Fruit fly (Drosophila melanogaster) whole organism: ENCODE results near the gene nmo.
A peak's percentile ranks its signal among the peaks of the same experiment; 100 is the strongest.

Source experiments
- Dll ChIP-seq: fragments of >200 bp; optimal IDR thresholded peaks from 2 replicates; lab custom pipeline; 2017
- pan ChIP-seq: fragments of >200 bp; optimal IDR thresholded peaks from 2 replicates; lab custom pipeline; 2017
- psq ChIP-seq: fragments of >200 bp; optimal IDR thresholded peaks from 2 replicates; lab custom pipeline; 2017

DNA sequence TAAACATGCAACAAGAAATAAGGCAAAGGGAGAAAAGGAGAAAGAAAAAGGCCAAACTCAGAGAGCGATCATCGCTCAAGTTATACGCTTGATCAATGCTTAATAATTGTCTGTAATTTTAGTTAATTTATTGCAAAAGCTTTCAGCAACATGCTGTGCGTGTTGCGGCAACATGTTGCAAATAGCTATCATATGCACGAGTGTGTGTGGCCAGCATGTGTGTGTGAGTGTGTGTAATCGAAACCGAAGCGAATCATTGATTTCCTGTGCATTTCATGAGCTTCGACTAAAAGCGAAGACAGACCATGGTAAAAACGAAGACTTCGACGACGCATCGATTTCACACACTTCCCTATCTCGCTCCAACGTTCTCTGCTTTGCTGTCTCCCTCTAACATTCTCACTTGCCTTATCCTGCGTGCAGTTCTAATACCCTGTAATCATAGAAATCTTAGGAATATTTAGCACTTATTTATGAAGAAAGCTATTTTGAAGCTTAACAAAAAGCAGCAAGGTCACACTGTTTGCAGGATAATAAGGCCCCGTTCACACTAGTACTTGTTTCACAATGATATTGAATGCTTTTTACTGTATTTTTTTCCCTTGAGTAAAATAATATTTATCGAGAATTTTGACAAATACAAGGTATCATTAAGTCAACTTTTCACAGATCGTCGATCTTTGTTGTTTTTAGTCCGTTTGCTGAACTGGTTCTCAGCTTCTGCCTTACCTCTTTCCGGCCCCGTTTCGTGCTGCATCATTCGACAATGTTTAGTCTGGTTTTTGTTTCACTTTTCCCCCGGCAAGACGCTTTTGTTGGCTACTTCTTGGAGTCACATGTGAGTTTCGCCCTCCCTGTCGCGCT, 34.4 kb downstream of the nmo start:
- TF ChIP-seq psq (lab: Kevin White, UChicago), result no peak
- no peak for TF ChIP-seq Dll (lab: Kevin White, UChicago)
- peak; percentile 79 for TF ChIP-seq pan (lab: Kevin White, UChicago)
